Worm (Caenorhabditis elegans): ENCODE data around the gene F25E2.3.

The F25E2.3 gene

ce11 chrX:825924-826323 is 13.0 kb upstream of the F25E2.3 start:
- peak; percentile 7 for TF ChIP-seq unc-62 (GFP tag; optimal IDR thresholded peaks at IDR 0.05)
- TF ChIP-seq ham-2 (GFP tag; optimal IDR thresholded peaks at IDR 0.05), result no peak
- peak; percentile 24 for TF ChIP-seq hlh-1 (tag; optimal IDR thresholded peaks at IDR 0.05)
- TF ChIP-seq unc-39 (tag; optimal IDR thresholded peaks at IDR 0.05), result no peak
- TF ChIP-seq ceh-39 (tag; optimal IDR thresholded peaks at IDR 0.05), result peak; percentile 69
- TF ChIP-seq ces-1 (GFP tag; optimal IDR thresholded peaks at IDR 0.05), result peak; percentile 78

- TF ChIP-seq ceh-83 (GFP tag; optimal IDR thresholded peaks at IDR 0.05) (no peak), lin-32 (GFP tag; optimal IDR thresholded peaks at IDR 0.05) (no peak), mab-5 (tag; optimal IDR thresholded peaks at IDR 0.05) (no peak), nhr-237 (tag; optimal IDR thresholded peaks at IDR 0.05) (no peak), pha-4 (tag; optimal IDR thresholded peaks at IDR 0.05) (no peak), lin-13 (tag; optimal IDR thresholded peaks at IDR 0.05) (no peak), unc-120 (tag; optimal IDR thresholded peaks at IDR 0.05; ENCODE audit: poor library complexity, severe bottlenecking) (no peak), unc-39 (tag; optimal IDR thresholded peaks at IDR 0.05) (no peak), ceh-43 (GFP tag; optimal IDR thresholded peaks at IDR 0.05) (no peak), flh-1 (GFP tag; optimal IDR thresholded peaks at IDR 0.05) (no peak), elt-1 (tag; optimal IDR thresholded peaks at IDR 0.05; ENCODE audit: borderline replicate concordance, insufficient read depth) (no peak), nhr-28 (tag; optimal IDR thresholded peaks at IDR 0.05) (no peak), hlh-1 (tag; optimal IDR thresholded peaks at IDR 0.05) (no peak), sptf-1 (tag; optimal IDR thresholded peaks at IDR 0.05) (no peak), nhr-76 (tag; optimal IDR thresholded peaks at IDR 0.05) (no peak), bed-3 (GFP tag; optimal IDR thresholded peaks at IDR 0.05) (no peak), zip-8 (tag; optimal IDR thresholded peaks at IDR 0.05) (no peak)
Observed at ce11 chrX:825375-825774, 12.4 kb upstream of the F25E2.3 start, which contains the start of gene daf-3. daf-3 (minus strand) TSS chrX:825475.

- TF ChIP-seq mls-2 (tag; optimal IDR thresholded peaks at IDR 0.05) (no peak), ztf-11 (tag; optimal IDR thresholded peaks at IDR 0.05) (no peak), unc-120 (tag; optimal IDR thresholded peaks at IDR 0.05; ENCODE audit: poor library complexity, severe bottlenecking) (no peak), hlh-1 (tag; optimal IDR thresholded peaks at IDR 0.05) (no peak), unc-39 (tag; optimal IDR thresholded peaks at IDR 0.05) (no peak), lin-32 (GFP tag; optimal IDR thresholded peaks at IDR 0.05) (no peak), unc-62 (GFP tag; optimal IDR thresholded peaks at IDR 0.05) (no peak), snpc-4 (tag; optimal IDR thresholded peaks at IDR 0.05) (no peak), ceh-43 (GFP tag; optimal IDR thresholded peaks at IDR 0.05) (no peak)
Observed at ce11 chrX:823736-824135, 10.8 kb upstream of the F25E2.3 start.

ce11 chrX:817984-818383 is 5.0 kb upstream of the F25E2.3 start:
- TF ChIP-seq ces-1 (GFP tag; optimal IDR thresholded peaks at IDR 0.05), result no peak
- no peak for TF ChIP-seq ceh-39 (tag; optimal IDR thresholded peaks at IDR 0.05)
- no peak for TF ChIP-seq sptf-1 (tag; optimal IDR thresholded peaks at IDR 0.05)
- TF ChIP-seq tbx-8 (GFP tag; optimal IDR thresholded peaks at IDR 0.05), result no peak
- no peak for TF ChIP-seq snpc-4 (tag; optimal IDR thresholded peaks at IDR 0.05)

ce11 chrX:815929-816328 is 3.0 kb upstream of the F25E2.3 start, which contains the start of gene ifd-2:
ifd-2 (minus strand) TSS chrX:815929.
- TF ChIP-seq drap-1 (GFP tag; optimal IDR thresholded peaks at IDR 0.05), result no peak
- TF ChIP-seq unc-62 (GFP tag; optimal IDR thresholded peaks at IDR 0.05), result no peak
- no peak for TF ChIP-seq lin-13 (tag; optimal IDR thresholded peaks at IDR 0.05)
- TF ChIP-seq elt-1 (tag; optimal IDR thresholded peaks at IDR 0.05; ENCODE audit: borderline replicate concordance, insufficient read depth), result no peak

- TF ChIP-seq sptf-1 (tag; optimal IDR thresholded peaks at IDR 0.05) (no peak), hlh-1 (tag; optimal IDR thresholded peaks at IDR 0.05) (peak; percentile 93), blmp-1 (tag; optimal IDR thresholded peaks at IDR 0.05) (no peak), unc-120 (tag; optimal IDR thresholded peaks at IDR 0.05; ENCODE audit: poor library complexity, severe bottlenecking) (peak; percentile 40)
Observed at ce11 chrX:812264-812663, 699 bp downstream of the F25E2.3 start.

- TF ChIP-seq hlh-1 (tag; optimal IDR thresholded peaks at IDR 0.05) (no peak), nhr-12 (tag; optimal IDR thresholded peaks at IDR 0.05) (no peak), elt-1 (tag; optimal IDR thresholded peaks at IDR 0.05; ENCODE audit: borderline replicate concordance, insufficient read depth) (no peak), M03D4.4 (tag; optimal IDR thresholded peaks at IDR 0.05) (no peak), mls-2 (tag; optimal IDR thresholded peaks at IDR 0.05) (no peak), ceh-39 (tag; optimal IDR thresholded peaks at IDR 0.05) (no peak), ztf-11 (tag; optimal IDR thresholded peaks at IDR 0.05) (no peak), drap-1 (GFP tag; optimal IDR thresholded peaks at IDR 0.05) (no peak), cnd-1 (tag; optimal IDR thresholded peaks at IDR 0.05) (no peak), flh-1 (GFP tag; optimal IDR thresholded peaks at IDR 0.05) (no peak), ceh-83 (GFP tag; optimal IDR thresholded peaks at IDR 0.05) (no peak), snpc-4 (tag; optimal IDR thresholded peaks at IDR 0.05) (no peak), lsy-2 (tag; optimal IDR thresholded peaks at IDR 0.05) (no peak)
Observed at ce11 chrX:810694-811093, 2.3 kb downstream of the F25E2.3 start, which contains the start of gene F25E2.2. F25E2.2 (minus strand) TSS chrX:810794.

All from whole organism, mixed stage, embryonic.